Fruit fly (Drosophila melanogaster): ENCODE data around the gene Arl1.
A peak's percentile ranks its signal among the peaks of the same experiment; 100 is the strongest.

Gene Arl1

DNA sequence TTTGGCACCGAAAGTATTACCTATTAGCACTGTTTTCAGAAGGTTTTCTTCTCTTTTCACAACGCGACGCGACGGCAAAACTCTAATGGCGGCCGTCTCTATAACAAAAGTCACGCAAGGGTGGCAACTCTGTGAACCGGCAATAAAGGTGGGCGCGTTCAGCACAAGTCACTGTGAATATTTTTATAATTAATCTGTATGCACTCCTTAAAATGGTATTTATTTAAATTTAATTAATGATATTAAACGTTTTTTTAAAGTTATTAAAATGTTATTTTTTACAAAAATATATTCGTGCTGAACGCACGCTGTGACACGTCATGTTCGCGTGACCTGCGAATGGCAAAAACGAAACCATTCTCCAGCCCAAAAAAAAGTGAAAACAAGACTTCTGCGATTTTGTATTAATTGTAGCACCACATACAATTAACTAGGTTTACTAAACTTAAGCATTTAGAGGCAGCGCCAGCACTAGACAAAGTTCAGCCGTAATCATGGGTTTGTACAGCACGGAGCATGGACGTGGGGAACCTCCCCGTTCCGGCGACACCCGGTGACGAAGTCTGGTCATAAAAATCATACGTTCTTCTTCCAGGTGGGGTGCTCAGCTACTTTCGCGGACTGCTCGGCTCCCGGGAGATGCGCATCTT lies at the start of gene Arl1, which contains the start of gene brm (continued):
- peak; percentile 52 for TF ChIP-seq NK7.1 (GFP tag; optimal IDR thresholded peaks at IDR 0.05)
- no peak for TF ChIP-seq eve (GFP tag; optimal IDR thresholded peaks at IDR 0.05)
- TF ChIP-seq schlank (tag; optimal IDR thresholded peaks at IDR 0.05): peak; percentile 92
- peak; percentile 96 for TF ChIP-seq oc (tag; optimal IDR thresholded peaks at IDR 0.05)
- TF ChIP-seq salm (tag; optimal IDR thresholded peaks at IDR 0.05): peak; percentile 92
- peak; percentile 96 for TF ChIP-seq trem (tag; optimal IDR thresholded peaks at IDR 0.05)
- TF ChIP-seq pho (GFP tag; optimal IDR thresholded peaks at IDR 0.05): peak; percentile 91
- TF ChIP-seq CG7357 (GFP tag; IDR thresholded peaks at IDR 0.05): peak; percentile 97
- TF ChIP-seq Spps (tag; optimal IDR thresholded peaks at IDR 0.05): peak; percentile 95
- TF ChIP-seq CG32767 (GFP tag; IDR thresholded peaks at IDR 0.05): peak; percentile 99
- peak; percentile 75 for TF ChIP-seq luna (GFP tag; optimal IDR thresholded peaks at IDR 0.05)
- peak; percentile 65 for TF ChIP-seq da (GFP tag; optimal IDR thresholded peaks at IDR 0.05)
- TF ChIP-seq Dfd (GFP tag; optimal IDR thresholded peaks at IDR 0.05): peak in 1 of 2 experiments; percentile 8
- TF ChIP-seq tna (GFP tag; IDR thresholded peaks at IDR 0.05; ENCODE audit: partially characterized antibody): no peak
- TF ChIP-seq odd (GFP tag; optimal IDR thresholded peaks at IDR 0.05): peak; percentile 94
- peak; percentile 98 for TF ChIP-seq otp (GFP tag; IDR thresholded peaks at IDR 0.05)
- TF ChIP-seq ken (GFP tag; IDR thresholded peaks at IDR 0.05): peak; percentile 99
- TF ChIP-seq her (GFP tag; optimal IDR thresholded peaks at IDR 0.05): peak; percentile 31
- TF ChIP-seq Hand (GFP tag; optimal IDR thresholded peaks at IDR 0.05): peak; percentile 93
- TF ChIP-seq CG31365 (tag; optimal IDR thresholded peaks at IDR 0.05): peak; percentile 76
- TF ChIP-seq CG9797 (GFP tag; optimal IDR thresholded peaks at IDR 0.05): peak; percentile 69
- TF ChIP-seq dysf (GFP tag; IDR thresholded peaks at IDR 0.05): peak; percentile 100
- peak; percentile 99 for TF ChIP-seq CG11456 (GFP tag; IDR thresholded peaks at IDR 0.05)
- peak in 1 of 2 experiments; percentile 94 for TF ChIP-seq Eip74EF (GFP tag; optimal IDR thresholded peaks at IDR 0.05)
- peak; percentile 61 for TF ChIP-seq shn (GFP tag; optimal IDR thresholded peaks at IDR 0.05)
- TF ChIP-seq Usf (GFP tag; optimal IDR thresholded peaks at IDR 0.05): peak; percentile 98
- TF ChIP-seq CG17359 (tag; optimal IDR thresholded peaks at IDR 0.05): peak; percentile 98
- peak; percentile 99 for TF ChIP-seq H15 (GFP tag; IDR thresholded peaks at IDR 0.05)
- TF ChIP-seq CG2678 (tag; optimal IDR thresholded peaks at IDR 0.05): peak; percentile 99
- TF ChIP-seq CG16813 (GFP tag; IDR thresholded peaks at IDR 0.05; ENCODE audit: partially characterized antibody): peak; percentile 39; the same call in 1 of the 3 replicates
- TF ChIP-seq CG17361 (GFP tag; IDR thresholded peaks at IDR 0.05): peak; percentile 99
- TF ChIP-seq esg (GFP tag; conservative IDR thresholded peaks at IDR 0.05): peak; percentile 99
- peak; percentile 96 for TF ChIP-seq CG6765 (GFP tag; optimal IDR thresholded peaks at IDR 0.05)
- peak; percentile 77 for TF ChIP-seq ac (GFP tag; optimal IDR thresholded peaks at IDR 0.05)
- peak; percentile 96 for TF ChIP-seq aop (GFP tag; IDR thresholded peaks at IDR 0.05)
- TF ChIP-seq vnd (GFP tag; IDR thresholded peaks at IDR 0.05; ENCODE audit: partially characterized antibody): peak; percentile 49; the same call in 1 of the 3 replicates
- peak; percentile 79 for TF ChIP-seq z (GFP tag; IDR thresholded peaks at IDR 0.05)
- TF ChIP-seq CG10462 (GFP tag; optimal IDR thresholded peaks at IDR 0.05): peak; percentile 89
- peak; percentile 98 for TF ChIP-seq danr (GFP tag; IDR thresholded peaks at IDR 0.05)
- TF ChIP-seq yki (optimal IDR thresholded peaks at IDR 0.05): no peak
- TF ChIP-seq HLH3B (GFP tag; IDR thresholded peaks at IDR 0.05): peak; percentile 99
- no peak for TF ChIP-seq CG1603 (tag; optimal IDR thresholded peaks at IDR 0.05)
- TF ChIP-seq ci (GFP tag; IDR thresholded peaks at IDR 0.05): peak; percentile 99
- peak; percentile 94 for TF ChIP-seq CG3407 (GFP tag; optimal IDR thresholded peaks at IDR 0.05)
- TF ChIP-seq CG17568 (GFP tag; optimal IDR thresholded peaks at IDR 0.05): no peak
- TF ChIP-seq CG18011 (GFP tag; optimal IDR thresholded peaks at IDR 0.05): peak; percentile 92
- TF ChIP-seq CG18476 (GFP tag; optimal IDR thresholded peaks at IDR 0.05): peak; percentile 96
- TF ChIP-seq Pdp1 (GFP tag; optimal IDR thresholded peaks at IDR 0.05): peak; percentile 92 to 93
- TF ChIP-seq CG3726 (GFP tag; IDR thresholded peaks at IDR 0.05): peak; percentile 98
- peak; percentile 98 for TF ChIP-seq CG18619 (GFP tag; optimal IDR thresholded peaks at IDR 0.05)
